Fruit fly (Drosophila melanogaster): ENCODE measurements around the gene CG13949.
A peak's percentile ranks its signal among the peaks of the same experiment; 100 is the strongest.

CG13949 gene

dm6 chr2L:852647-853111, 2.5 kb upstream of the CG13949 start, which contains the start of the genes CG4291 and kraken:
CG4291 (minus strand) TSS chr2L:852730.
kraken (plus strand) TSS chr2L:852768.
- TF ChIP-seq Snoo (tag; optimal IDR thresholded peaks at IDR 0.05) (peak; percentile 46), CG17806 (tag; optimal IDR thresholded peaks at IDR 0.05) (peak; percentile 7), CG13204 (GFP tag; optimal IDR thresholded peaks at IDR 0.05) (no peak), gl (tag; optimal IDR thresholded peaks at IDR 0.05) (peak; percentile 8), D1 (tag; optimal IDR thresholded peaks at IDR 0.05) (no peak), CG32121 (GFP tag; IDR thresholded peaks at IDR 0.05) (peak; percentile 59; the same call in 1 of the 2 replicates), CG8301 (tag; optimal IDR thresholded peaks at IDR 0.05) (peak; percentile 28), CG15710 (tag; optimal IDR thresholded peaks at IDR 0.05) (peak; percentile 28), rn (GFP tag; IDR thresholded peaks at IDR 0.05) (no peak), Pif1B (GFP tag; optimal IDR thresholded peaks at IDR 0.05) (no peak), CG34367 (tag; optimal IDR thresholded peaks at IDR 0.05) (no peak), Pif1A (GFP tag; optimal IDR thresholded peaks at IDR 0.05) (no peak), CG4496 (GFP tag; IDR thresholded peaks at IDR 0.05) (peak; percentile 76), CG8159 (tag; optimal IDR thresholded peaks at IDR 0.05) (peak; percentile 4), CG14655 (GFP tag; optimal IDR thresholded peaks at IDR 0.05) (no peak), Ets98B (GFP tag; IDR thresholded peaks at IDR 0.05) (peak; percentile 53), CG12605 (GFP tag; IDR thresholded peaks at IDR 0.05) (peak; percentile 49), EcR (GFP tag; optimal IDR thresholded peaks at IDR 0.05) (peak; percentile 60), CG10348 (GFP tag; IDR thresholded peaks at IDR 0.05) (no peak), CG9948 (tag; optimal IDR thresholded peaks at IDR 0.05) (no peak), fd96Ca (GFP tag; IDR thresholded peaks at IDR 0.05) (peak; percentile 53; the same call in 1 of the 3 replicates)

dm6 chr2L:856001-856400, 864 bp downstream of the CG13949 start:
- no peak for TF ChIP-seq CG15710 (tag; optimal IDR thresholded peaks at IDR 0.05)
- no peak for TF ChIP-seq CG32121 (GFP tag; IDR thresholded peaks at IDR 0.05)
- TF ChIP-seq Ets98B (GFP tag; IDR thresholded peaks at IDR 0.05) = no peak
- no peak for TF ChIP-seq gl (tag; optimal IDR thresholded peaks at IDR 0.05)

dm6 chr2L:856690-857488, 1.8 kb downstream of the CG13949 start:
- peak; percentile 9 for TF ChIP-seq CG13204 (GFP tag; optimal IDR thresholded peaks at IDR 0.05)
- peak; percentile 26 for TF ChIP-seq Pif1A (GFP tag; optimal IDR thresholded peaks at IDR 0.05)
- no peak for TF ChIP-seq Snoo (tag; optimal IDR thresholded peaks at IDR 0.05)
- no peak for TF ChIP-seq CG14655 (GFP tag; optimal IDR thresholded peaks at IDR 0.05)
- TF ChIP-seq CG12605 (GFP tag; IDR thresholded peaks at IDR 0.05) = no peak
- no peak for TF ChIP-seq Pif1B (GFP tag; optimal IDR thresholded peaks at IDR 0.05)
- TF ChIP-seq EcR (GFP tag; optimal IDR thresholded peaks at IDR 0.05) = no peak
- peak; percentile 43 for TF ChIP-seq CG8159 (tag; optimal IDR thresholded peaks at IDR 0.05)
- TF ChIP-seq CG10348 (GFP tag; IDR thresholded peaks at IDR 0.05) = no peak
- no peak; the same call in 2 of the 3 replicates for TF ChIP-seq CG4496 (GFP tag; IDR thresholded peaks at IDR 0.05)
- TF ChIP-seq gl (tag; optimal IDR thresholded peaks at IDR 0.05) = no peak
- peak; percentile 21 for TF ChIP-seq CG15710 (tag; optimal IDR thresholded peaks at IDR 0.05)
- peak; percentile 51; the same call in 1 of the 3 replicates for TF ChIP-seq fd96Ca (GFP tag; IDR thresholded peaks at IDR 0.05)
- TF ChIP-seq CG34367 (tag; optimal IDR thresholded peaks at IDR 0.05) = no peak
- no peak for TF ChIP-seq D1 (tag; optimal IDR thresholded peaks at IDR 0.05)
- no peak for TF ChIP-seq rn (GFP tag; IDR thresholded peaks at IDR 0.05)
- peak; percentile 45 for TF ChIP-seq Ets98B (GFP tag; IDR thresholded peaks at IDR 0.05)
- TF ChIP-seq CG9948 (tag; optimal IDR thresholded peaks at IDR 0.05) = peak; percentile 16
- TF ChIP-seq CG17806 (tag; optimal IDR thresholded peaks at IDR 0.05) = no peak
- TF ChIP-seq CG32121 (GFP tag; IDR thresholded peaks at IDR 0.05) = peak; percentile 57
- TF ChIP-seq CG8301 (tag; optimal IDR thresholded peaks at IDR 0.05) = peak; percentile 19

- TF ChIP-seq CG4496 (GFP tag; IDR thresholded peaks at IDR 0.05) = no peak
- TF ChIP-seq CG15710 (tag; optimal IDR thresholded peaks at IDR 0.05) = peak; percentile 25
- peak; percentile 6 for TF ChIP-seq CG8159 (tag; optimal IDR thresholded peaks at IDR 0.05)
These were observed 2.9 kb downstream of the CG13949 start for dm6 chr2L:857897-858517.

- TF ChIP-seq EcR (GFP tag; optimal IDR thresholded peaks at IDR 0.05) (no peak), CG8159 (tag; optimal IDR thresholded peaks at IDR 0.05) (no peak)
These were observed 4.8 kb downstream of the CG13949 start, which contains the start of gene CG13950 for dm6 chr2L:859897-860296. CG13950 (plus strand) TSS chr2L:860197.

- TF ChIP-seq Ets98B (GFP tag; IDR thresholded peaks at IDR 0.05) (peak; percentile 98), CG4496 (GFP tag; IDR thresholded peaks at IDR 0.05) (peak; percentile 98), EcR (GFP tag; optimal IDR thresholded peaks at IDR 0.05) (peak; percentile 89), CG17806 (tag; optimal IDR thresholded peaks at IDR 0.05) (peak; percentile 95), CG32121 (GFP tag; IDR thresholded peaks at IDR 0.05) (peak; percentile 97), CG12605 (GFP tag; IDR thresholded peaks at IDR 0.05) (peak; percentile 96), gl (tag; optimal IDR thresholded peaks at IDR 0.05) (peak; percentile 92), CG34367 (tag; optimal IDR thresholded peaks at IDR 0.05) (peak; percentile 95), Pif1B (GFP tag; optimal IDR thresholded peaks at IDR 0.05) (peak; percentile 97), Snoo (tag; optimal IDR thresholded peaks at IDR 0.05) (peak; percentile 97), rn (GFP tag; IDR thresholded peaks at IDR 0.05) (peak; percentile 97), CG9948 (tag; optimal IDR thresholded peaks at IDR 0.05) (peak; percentile 94), CG13204 (GFP tag; optimal IDR thresholded peaks at IDR 0.05) (peak; percentile 85), fd96Ca (GFP tag; IDR thresholded peaks at IDR 0.05) (peak; percentile 98), CG8159 (tag; optimal IDR thresholded peaks at IDR 0.05) (peak; percentile 95), CG15710 (tag; optimal IDR thresholded peaks at IDR 0.05) (peak; percentile 95), CG8301 (tag; optimal IDR thresholded peaks at IDR 0.05) (peak; percentile 93), D1 (tag; optimal IDR thresholded peaks at IDR 0.05) (no peak), CG14655 (GFP tag; optimal IDR thresholded peaks at IDR 0.05) (peak; percentile 96), CG10348 (GFP tag; IDR thresholded peaks at IDR 0.05) (peak; percentile 87), Pif1A (GFP tag; optimal IDR thresholded peaks at IDR 0.05) (peak; percentile 98)
These were observed 10.7 kb downstream of the CG13949 start for dm6 chr2L:865851-866250.

Data from whole organism, pupa.